Worm (Caenorhabditis elegans) whole organism, L2 larva: ENCODE measurements around the gene T08D10.3.

Experiments
- egl-27 ChIP-seq: sonication (generic microtip); optimal IDR thresholded peaks from 3 replicates; lab custom pipeline; 2017; ENCODE audit warnings: missing biosample characterization, missing genetic modification reagents, missing genetic modification characterization
- mab-5 ChIP-seq: fragments of 150-350 bp; optimal IDR thresholded peaks from 2 replicates; lab custom pipeline; 2014; ENCODE audit warnings: missing biosample characterization, missing genetic modification characterization
- mdl-1 ChIP-seq, 2 experiments: fragments of 150-350 bp in 1 of 2; sonication (generic microtip) in 1 of 2; optimal IDR thresholded peaks; 2 replicates each; lab custom pipeline; 2017; ENCODE audit warnings: missing biosample characterization in 2 of 2, missing genetic modification characterization in 2 of 2
- nhr-11 ChIP-seq: fragments of 150-350 bp; optimal IDR thresholded peaks from 2 replicates; lab custom pipeline; 2014; ENCODE audit warnings: missing biosample characterization, missing genetic modification characterization
- nhr-21 ChIP-seq: fragments of 150-350 bp; optimal IDR thresholded peaks from 2 replicates; lab custom pipeline; 2014; ENCODE audit warnings: missing biosample characterization, missing genetic modification characterization
- ztf-4 ChIP-seq: fragments of 150-350 bp; optimal IDR thresholded peaks from 2 replicates; lab custom pipeline; 2014; ENCODE audit warnings: missing biosample characterization, missing genetic modification characterization

The T08D10.3 gene

ce11 chrX:12005499-12005959, 50.3 kb downstream of the T08D10.3 start, which contains the start of gene sma-5:
Gene sma-5 (minus strand): TSS chrX:12005549.
- TF ChIP-seq nhr-11: no peak
- TF ChIP-seq nhr-21 (tag; lab: Kevin White, UChicago): no peak
- no peak for TF ChIP-seq mab-5 (tag; lab: Kevin White, UChicago)
- TF ChIP-seq ztf-4 (tag; lab: Kevin White, UChicago): no peak
- no peak for TF ChIP-seq egl-27 (tag; lab: Kevin White, UChicago)
- TF ChIP-seq mdl-1 (tag; optimal IDR thresholded peaks at IDR 0.05; lab: Kevin White, UChicago): no peak
- TF ChIP-seq, all 48 proteins: peak for 0
